Comparison of ENCODE assay signal across 2 fruit fly cellular contexts in genomic region chr3L:21223268-21223667, dm6.
TF ChIP-seq lines count a peak whose summit lies in the region.

No protein-coding gene starts in this region.

TF ChIP-seq in whole organism, embryonic, 481 proteins besides CTCF, POLR2A, EP300 and RAD21 (continued from another document and continues in another):
- TF ChIP-seq pita (GFP tag; optimal IDR thresholded peaks at IDR 0.05; lab: Kevin White, UChicago) = no peak
- TF ChIP-seq ken (GFP tag; IDR thresholded peaks at IDR 0.05; lab: Robert Waterston, UW) = no peak
- no peak for TF ChIP-seq CG9797 (GFP tag; optimal IDR thresholded peaks at IDR 0.05; lab: Kevin White, UChicago)
- no peak for TF ChIP-seq pros (GFP tag; optimal IDR thresholded peaks at IDR 0.05; lab: Kevin White, UChicago)
- TF ChIP-seq usp (GFP tag; optimal IDR thresholded peaks at IDR 0.05; lab: Kevin White, UChicago) = no peak
- TF ChIP-seq MESR4 (GFP tag; optimal IDR thresholded peaks at IDR 0.05; lab: Kevin White, UChicago) = no peak
- TF ChIP-seq so (GFP tag; IDR thresholded peaks at IDR 0.05; lab: Robert Waterston, UW) = no peak
- no peak for TF ChIP-seq amos (GFP tag; IDR thresholded peaks at IDR 0.05; lab: Robert Waterston, UW; ENCODE audit: partially characterized antibody)
- TF ChIP-seq Gug (GFP tag; IDR thresholded peaks at IDR 0.05; lab: Robert Waterston, UW) = no peak
- TF ChIP-seq CG17328 (GFP tag; IDR thresholded peaks at IDR 0.05; lab: Robert Waterston, UW) = no peak
- no peak for TF ChIP-seq Atf-2 (GFP tag; optimal IDR thresholded peaks at IDR 0.05; lab: Kevin White, UChicago)
- no peak for TF ChIP-seq pzg (GFP tag; optimal IDR thresholded peaks at IDR 0.05; lab: Kevin White, UChicago)
- TF ChIP-seq ci (GFP tag; IDR thresholded peaks at IDR 0.05; lab: Robert Waterston, UW) = no peak
- TF ChIP-seq Rx (GFP tag; IDR thresholded peaks at IDR 0.05; lab: Robert Waterston, UW) = no peak
- TF ChIP-seq CG8281 (tag; optimal IDR thresholded peaks at IDR 0.05; lab: Kevin White, UChicago) = no peak
- TF ChIP-seq CG3407 (GFP tag; optimal IDR thresholded peaks at IDR 0.05; lab: Kevin White, UChicago) = no peak
- no peak for TF ChIP-seq CG8944 (GFP tag; optimal IDR thresholded peaks at IDR 0.05; lab: Kevin White, UChicago)
- no peak for TF ChIP-seq CG9609 (GFP tag; optimal IDR thresholded peaks at IDR 0.05; lab: Kevin White, UChicago)
- no peak for TF ChIP-seq odd (GFP tag; optimal IDR thresholded peaks at IDR 0.05; lab: Kevin White, UChicago)
- no peak for TF ChIP-seq eyg (GFP tag; optimal IDR thresholded peaks at IDR 0.05; lab: Kevin White, UChicago)
- TF ChIP-seq eve (GFP tag; optimal IDR thresholded peaks at IDR 0.05; lab: Kevin White, UChicago) = no peak
- TF ChIP-seq CG12769 (tag; optimal IDR thresholded peaks at IDR 0.05; lab: Kevin White, UChicago) = peak; percentile 21
- TF ChIP-seq CG12071 (GFP tag; optimal IDR thresholded peaks at IDR 0.05; lab: Kevin White, UChicago) = no peak
- TF ChIP-seq CG18011 (GFP tag; optimal IDR thresholded peaks at IDR 0.05; lab: Kevin White, UChicago) = no peak
- no peak for TF ChIP-seq D19B (GFP tag; optimal IDR thresholded peaks at IDR 0.05; lab: Kevin White, UChicago)
- TF ChIP-seq CG10366 (GFP tag; IDR thresholded peaks at IDR 0.05; lab: Robert Waterston, UW) = peak; percentile 30; the same call in 1 of the 2 replicates
- no peak for TF ChIP-seq twi (tag; optimal IDR thresholded peaks at IDR 0.05; lab: Kevin White, UChicago)
- TF ChIP-seq CG4328 (GFP tag; optimal IDR thresholded peaks at IDR 0.05; lab: Kevin White, UChicago) = no peak
- no peak for TF ChIP-seq chn (GFP tag; optimal IDR thresholded peaks at IDR 0.05; lab: Kevin White, UChicago)
- TF ChIP-seq CG17361 (GFP tag; IDR thresholded peaks at IDR 0.05; lab: Robert Waterston, UW) = 0 out of 3 replicates have a peak, but pooled peaks have one; percentile 18
- TF ChIP-seq otp (GFP tag; IDR thresholded peaks at IDR 0.05; lab: Robert Waterston, UW) = no peak
- TF ChIP-seq stwl (tag; optimal IDR thresholded peaks at IDR 0.05; lab: Kevin White, UChicago) = no peak
- no peak for TF ChIP-seq B-H1 (GFP tag; IDR thresholded peaks at IDR 0.05; lab: Robert Waterston, UW)
- TF ChIP-seq CG7745 (tag; optimal IDR thresholded peaks at IDR 0.05; lab: Kevin White, UChicago) = no peak
- TF ChIP-seq zfh2 (GFP tag; optimal IDR thresholded peaks at IDR 0.05; lab: Kevin White, UChicago) = no peak
- peak; percentile 4 for TF ChIP-seq CG4424 (GFP tag; optimal IDR thresholded peaks at IDR 0.05; lab: Kevin White, UChicago)
- TF ChIP-seq CG13296 (GFP tag; optimal IDR thresholded peaks at IDR 0.05; lab: Kevin White, UChicago) = no peak
- no peak for TF ChIP-seq cas (GFP tag; IDR thresholded peaks at IDR 0.05; lab: Robert Waterston, UW)
- TF ChIP-seq CG17612 (GFP tag; IDR thresholded peaks at IDR 0.05; lab: Robert Waterston, UW) = no peak
- peak; percentile 59 for TF ChIP-seq sens (GFP tag; lab: Kevin White, UChicago)
- TF ChIP-seq lilli (GFP tag; optimal IDR thresholded peaks at IDR 0.05; lab: Kevin White, UChicago) = no peak
- no peak for TF ChIP-seq fd102C (GFP tag; optimal IDR thresholded peaks at IDR 0.05; lab: Kevin White, UChicago)
- no peak for TF ChIP-seq CG31365 (tag; optimal IDR thresholded peaks at IDR 0.05; lab: Kevin White, UChicago)
- TF ChIP-seq CG1603 (tag; optimal IDR thresholded peaks at IDR 0.05; lab: Kevin White, UChicago) = peak; percentile 24
- TF ChIP-seq slbo (GFP tag; IDR thresholded peaks at IDR 0.05; lab: Robert Waterston, UW) = no peak
- no peak for TF ChIP-seq Nf-YC (tag; optimal IDR thresholded peaks at IDR 0.05; lab: Kevin White, UChicago)
- TF ChIP-seq zf30C (GFP tag; optimal IDR thresholded peaks at IDR 0.05; lab: Kevin White, UChicago) = no peak
- TF ChIP-seq CHES-1-like (GFP tag; optimal IDR thresholded peaks at IDR 0.05; lab: Kevin White, UChicago) = no peak
- TF ChIP-seq Hr39 (optimal IDR thresholded peaks at IDR 0.05; lab: Kevin White, UChicago) = no peak
- TF ChIP-seq H2.0 (GFP tag; IDR thresholded peaks at IDR 0.05; lab: Robert Waterston, UW) = no peak
- no peak for TF ChIP-seq pho (GFP tag; optimal IDR thresholded peaks at IDR 0.05; lab: Kevin White, UChicago)
- peak; percentile 59 for TF ChIP-seq Drgx (GFP tag; IDR thresholded peaks at IDR 0.05; lab: Robert Waterston, UW)
- TF ChIP-seq esg (GFP tag; conservative IDR thresholded peaks at IDR 0.05; lab: Robert Waterston, UW) = no peak
- TF ChIP-seq CG2712 (tag; optimal IDR thresholded peaks at IDR 0.05; lab: Kevin White, UChicago) = peak; percentile 30
- TF ChIP-seq ac (GFP tag; optimal IDR thresholded peaks at IDR 0.05; lab: Kevin White, UChicago) = no peak
- TF ChIP-seq CG12219 (GFP tag; optimal IDR thresholded peaks at IDR 0.05; lab: Kevin White, UChicago) = no peak
- no peak for TF ChIP-seq CG4707 (GFP tag; optimal IDR thresholded peaks at IDR 0.05; lab: Kevin White, UChicago)
- TF ChIP-seq CG12391 (tag; optimal IDR thresholded peaks at IDR 0.05; lab: Kevin White, UChicago) = no peak
- TF ChIP-seq lab (GFP tag; optimal IDR thresholded peaks at IDR 0.05; lab: Kevin White, UChicago) = peak; percentile 5
- TF ChIP-seq gfzf (GFP tag; optimal IDR thresholded peaks at IDR 0.05; lab: Kevin White, UChicago) = no peak
- no peak for TF ChIP-seq CG10209 (GFP tag; optimal IDR thresholded peaks at IDR 0.05; lab: Kevin White, UChicago)
- TF ChIP-seq bigmax (GFP tag; optimal IDR thresholded peaks at IDR 0.05; lab: Kevin White, UChicago) = no peak
- TF ChIP-seq onecut (GFP tag; IDR thresholded peaks at IDR 0.05; lab: Robert Waterston, UW) = no peak
- TF ChIP-seq Neu2 (GFP tag; optimal IDR thresholded peaks at IDR 0.05; lab: Kevin White, UChicago; ENCODE audit: borderline replicate concordance) = no peak
- TF ChIP-seq Dbx (GFP tag; IDR thresholded peaks at IDR 0.05; lab: Robert Waterston, UW) = no peak
- TF ChIP-seq pan (optimal IDR thresholded peaks at IDR 0.05; lab: Kevin White, UChicago) = no peak
- no peak for TF ChIP-seq pan (GFP tag; optimal IDR thresholded peaks at IDR 0.05 in 1 of 2, IDR thresholded peaks at IDR 0.05 in 1 of 2)
- no peak for TF ChIP-seq pum (GFP tag; optimal IDR thresholded peaks at IDR 0.05; lab: Kevin White, UChicago)
- no peak for TF ChIP-seq CG16779 (GFP tag; IDR thresholded peaks at IDR 0.05; lab: Robert Waterston, UW)
- no peak for TF ChIP-seq CG10431 (GFP tag; optimal IDR thresholded peaks at IDR 0.05; lab: Kevin White, UChicago)
- TF ChIP-seq jumu (GFP tag; optimal IDR thresholded peaks at IDR 0.05; lab: Kevin White, UChicago) = no peak

TF ChIP-seq in whole organism, prepupa, 60 proteins besides CTCF, POLR2A, EP300 and RAD21 (continued from another document):
- TF ChIP-seq CG1621 (tag; optimal IDR thresholded peaks at IDR 0.05; lab: Kevin White, UChicago) (no peak), fkh (GFP tag; optimal IDR thresholded peaks at IDR 0.05; lab: Kevin White, UChicago) (no peak), Met (GFP tag; optimal IDR thresholded peaks at IDR 0.05; lab: Kevin White, UChicago) (no peak), Eip75B (GFP tag; optimal IDR thresholded peaks at IDR 0.05; lab: Kevin White, UChicago) (no peak), Hr38 (GFP tag; optimal IDR thresholded peaks at IDR 0.05; lab: Kevin White, UChicago) (no peak), achi (GFP tag; optimal IDR thresholded peaks at IDR 0.05; lab: Kevin White, UChicago) (peak; percentile 38), CG9139 (GFP tag; optimal IDR thresholded peaks at IDR 0.05; lab: Kevin White, UChicago) (no peak), CG3919 (GFP tag; optimal IDR thresholded peaks at IDR 0.05; lab: Kevin White, UChicago) (peak; percentile 39), salr (GFP tag; optimal IDR thresholded peaks at IDR 0.05; lab: Kevin White, UChicago) (peak in 1 of 2 experiments; percentile 38), CG10631 (GFP tag; optimal IDR thresholded peaks at IDR 0.05; lab: Kevin White, UChicago) (no peak), eg (GFP tag; IDR thresholded peaks at IDR 0.05; lab: Robert Waterston, UW) (peak; percentile 59; the same call in 2 of the 3 replicates), CG15336 (GFP tag; IDR thresholded peaks at IDR 0.05; lab: Robert Waterston, UW) (peak; percentile 78), Sox14 (GFP tag; optimal IDR thresholded peaks at IDR 0.05; lab: Kevin White, UChicago) (peak; percentile 9), cyc (GFP tag; optimal IDR thresholded peaks at IDR 0.05; lab: Kevin White, UChicago) (no peak), dac (GFP tag; optimal IDR thresholded peaks at IDR 0.05; lab: Kevin White, UChicago) (no peak), CG31627 (GFP tag; optimal IDR thresholded peaks at IDR 0.05; lab: Kevin White, UChicago) (no peak), Sox102F (GFP tag; optimal IDR thresholded peaks at IDR 0.05; lab: Kevin White, UChicago) (no peak), ss (GFP tag; optimal IDR thresholded peaks at IDR 0.05; lab: Kevin White, UChicago) (no peak), CG6792 (GFP tag; optimal IDR thresholded peaks at IDR 0.05; lab: Kevin White, UChicago) (no peak), esn (GFP tag; optimal IDR thresholded peaks at IDR 0.05; lab: Kevin White, UChicago) (no peak), Sox15 (GFP tag; optimal IDR thresholded peaks at IDR 0.05; lab: Kevin White, UChicago) (no peak), CG11294 (GFP tag; IDR thresholded peaks at IDR 0.05; lab: Robert Waterston, UW) (no peak), CG10669 (GFP tag; optimal IDR thresholded peaks at IDR 0.05; lab: Kevin White, UChicago) (no peak), Ets96B (tag; optimal IDR thresholded peaks at IDR 0.05; lab: Kevin White, UChicago) (peak; percentile 3), CG11762 (GFP tag; optimal IDR thresholded peaks at IDR 0.05; lab: Kevin White, UChicago; ENCODE audit: insufficient read depth) (peak; percentile 8), pdm3 (GFP tag; optimal IDR thresholded peaks at IDR 0.05; lab: Kevin White, UChicago) (peak; percentile 47)
